Fruit fly (Drosophila melanogaster): ENCODE results near the gene Lip1.

The Lip1 gene

DNA sequence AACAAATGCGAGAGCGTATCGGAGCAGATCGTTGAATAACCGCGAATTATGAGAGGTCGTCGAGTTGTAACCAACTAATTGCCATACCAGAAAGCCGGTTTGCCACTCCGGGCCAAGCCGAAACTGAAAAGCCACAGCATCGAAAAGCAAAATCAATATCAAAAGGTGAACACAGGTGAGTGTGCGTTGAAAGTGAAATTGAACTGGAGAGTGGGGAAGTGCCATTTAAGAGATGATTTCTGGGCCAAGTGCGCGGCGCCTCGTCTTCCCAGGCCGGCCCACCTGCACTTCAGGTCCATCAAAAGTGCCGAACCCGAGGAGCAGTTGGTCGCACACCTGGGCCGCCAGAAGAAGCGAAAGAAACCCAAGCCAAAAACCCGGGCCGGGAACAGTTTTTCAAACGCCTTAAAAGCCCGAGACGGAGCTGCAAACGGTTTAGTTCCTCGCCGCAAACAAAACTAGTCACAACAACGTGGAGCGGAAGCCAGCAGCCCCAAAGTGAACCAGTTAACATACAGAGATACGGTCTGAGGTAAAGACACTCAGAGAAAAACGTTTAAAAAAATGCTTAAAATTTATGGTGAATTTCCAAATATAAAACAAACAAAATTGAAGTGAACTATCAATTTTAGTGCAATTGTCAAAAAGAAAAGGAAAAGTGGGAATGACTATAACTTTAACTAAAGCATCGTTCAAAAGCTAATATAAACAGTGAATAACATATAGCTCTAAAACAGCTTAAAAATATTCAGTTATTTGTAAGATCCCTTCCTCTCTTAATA is 24.2 kb downstream of the Lip1 start, which contains the start of gene CG17104:
Gene CG17104 (plus strand): TSS at position 266 of the 782 bp plus-strand sequence.
- TF ChIP-seq ss (GFP tag; optimal IDR thresholded peaks at IDR 0.05) (peak; percentile 47 to 73), Hr38 (GFP tag; optimal IDR thresholded peaks at IDR 0.05) (no peak), CG15336 (GFP tag; IDR thresholded peaks at IDR 0.05) (peak; percentile 82), CG6163 (GFP tag; IDR thresholded peaks at IDR 0.05) (peak; percentile 68; the same call in 2 of the 3 replicates), vri (GFP tag; optimal IDR thresholded peaks at IDR 0.05) (peak; percentile 6), fd59A (GFP tag; optimal IDR thresholded peaks at IDR 0.05) (peak; percentile 42), CG34406 (GFP tag; optimal IDR thresholded peaks at IDR 0.05) (peak; percentile 55), net (GFP tag; optimal IDR thresholded peaks at IDR 0.05) (peak; percentile 77), esn (GFP tag; optimal IDR thresholded peaks at IDR 0.05) (peak; percentile 65), CG6808 (GFP tag; optimal IDR thresholded peaks at IDR 0.05) (peak; percentile 56), Hr39 (GFP tag; optimal IDR thresholded peaks at IDR 0.05) (peak; percentile 52), Ets96B (tag; optimal IDR thresholded peaks at IDR 0.05) (peak; percentile 72), Sox102F (GFP tag; optimal IDR thresholded peaks at IDR 0.05) (peak; percentile 37), CG3919 (GFP tag; optimal IDR thresholded peaks at IDR 0.05) (peak; percentile 69), CG11294 (GFP tag; IDR thresholded peaks at IDR 0.05) (0 out of 2 replicates have a peak, but pooled peaks have one; percentile 16), dac (GFP tag; optimal IDR thresholded peaks at IDR 0.05) (peak; percentile 39), CG7368 (GFP tag; optimal IDR thresholded peaks at IDR 0.05) (peak; percentile 19), CG10669 (GFP tag; optimal IDR thresholded peaks at IDR 0.05) (peak; percentile 63), svp (GFP tag) (peak; percentile 79), Gug (GFP tag; IDR thresholded peaks at IDR 0.05) (peak; percentile 58; the same call in 1 of the 2 replicates), CG6276 (GFP tag; optimal IDR thresholded peaks at IDR 0.05) (peak; percentile 77), CG8119 (GFP tag; IDR thresholded peaks at IDR 0.05) (peak; percentile 89), achi (GFP tag; optimal IDR thresholded peaks at IDR 0.05) (peak; percentile 71), Eip75B (GFP tag; optimal IDR thresholded peaks at IDR 0.05) (peak; percentile 73), CG32006 (GFP tag; optimal IDR thresholded peaks at IDR 0.05) (peak; percentile 89), CG1621 (tag; optimal IDR thresholded peaks at IDR 0.05) (peak; percentile 55), CG6854 (GFP tag; optimal IDR thresholded peaks at IDR 0.05) (no peak), pdm3 (GFP tag; optimal IDR thresholded peaks at IDR 0.05) (peak; percentile 73), fd85E (GFP tag; optimal IDR thresholded peaks at IDR 0.05) (no peak), CG16779 (tag; optimal IDR thresholded peaks at IDR 0.05) (no peak), dsx (GFP tag; optimal IDR thresholded peaks at IDR 0.05; ENCODE audit: poor library complexity, severe bottlenecking) (peak; percentile 61), Eip78C (GFP tag) (peak; percentile 94), Eip93F (GFP tag; optimal IDR thresholded peaks at IDR 0.05) (no peak), eg (GFP tag; IDR thresholded peaks at IDR 0.05) (peak; percentile 73), cyc (GFP tag; optimal IDR thresholded peaks at IDR 0.05) (peak; percentile 43), Hr4 (GFP tag; optimal IDR thresholded peaks at IDR 0.05) (peak; percentile 81), OdsH (GFP tag; optimal IDR thresholded peaks at IDR 0.05) (peak; percentile 71), topi (GFP tag; optimal IDR thresholded peaks at IDR 0.05) (peak; percentile 63), spab (GFP tag; optimal IDR thresholded peaks at IDR 0.05) (peak; percentile 36), acj6 (GFP tag; optimal IDR thresholded peaks at IDR 0.05) (peak; percentile 61), Blimp-1 (GFP tag; optimal IDR thresholded peaks at IDR 0.05) (peak; percentile 90), CG11762 (GFP tag; optimal IDR thresholded peaks at IDR 0.05; ENCODE audit: insufficient read depth) (peak; percentile 61), CG31627 (GFP tag; optimal IDR thresholded peaks at IDR 0.05) (peak; percentile 47), CG9139 (GFP tag; optimal IDR thresholded peaks at IDR 0.05) (no peak), Ets21C (GFP tag; optimal IDR thresholded peaks at IDR 0.05) (peak; percentile 6), Met (GFP tag; optimal IDR thresholded peaks at IDR 0.05) (peak; percentile 60), fkh (GFP tag; optimal IDR thresholded peaks at IDR 0.05) (no peak), CG3032 (tag; optimal IDR thresholded peaks at IDR 0.05) (peak; percentile 61), CG4318 (GFP tag; optimal IDR thresholded peaks at IDR 0.05) (peak; percentile 67), CG6792 (GFP tag; optimal IDR thresholded peaks at IDR 0.05) (peak; percentile 55)
